Fruit fly (Drosophila melanogaster) Kc167 (cell line): ENCODE measurements around the gene sinu.

ENCODE experiments used
- Myc ChIP-seq: fragments of >200 bp; optimal IDR thresholded peaks from 2 replicates; lab custom pipeline; 2017; ENCODE audit warnings: missing external identifiers
- Sin3A ChIP-seq: fragments of >200 bp; optimal IDR thresholded peaks from 2 replicates; lab custom pipeline; 2018; ENCODE audit warnings: missing external identifiers
- h ChIP-seq: fragments of >200 bp; optimal IDR thresholded peaks from 3 replicates; lab custom pipeline; 2018; ENCODE audit warnings: missing external identifiers
- insv ChIP-seq: fragments of >200 bp; optimal IDR thresholded peaks from 3 replicates; lab custom pipeline; 2018; ENCODE audit warnings: missing external identifiers
- psq ChIP-seq: fragments of >200 bp; optimal IDR thresholded peaks from 2 replicates; lab custom pipeline; 2017; ENCODE audit warnings: missing external identifiers
- ttk ChIP-seq: sonication (Bioruptor generic); optimal IDR thresholded peaks from 2 replicates; lab custom pipeline; 2017; ENCODE audit warnings: missing external identifiers

DNA sequence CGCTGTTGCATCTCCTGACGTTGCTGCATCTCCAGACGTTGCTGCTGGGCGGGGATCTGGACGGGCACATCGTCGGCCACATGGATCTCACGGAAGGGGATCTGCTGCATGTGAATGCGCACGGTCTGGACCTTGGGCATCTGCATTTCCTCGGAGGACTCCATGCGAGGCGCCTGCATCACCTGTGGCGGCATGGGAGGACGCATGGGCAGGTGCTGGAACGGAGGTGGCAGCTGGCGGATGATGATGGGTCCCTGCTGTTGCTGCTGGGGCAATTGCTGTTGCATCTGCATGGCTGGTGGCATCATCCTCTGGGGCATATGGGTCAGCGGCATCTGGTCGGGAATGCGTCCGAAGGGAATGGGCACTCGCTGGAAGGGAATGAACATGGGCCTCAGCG is 7.0 kb upstream of the sinu start:
- no peak for TF ChIP-seq psq (lab: Kevin White, UChicago)
- TF ChIP-seq ttk (lab: Kevin White, UChicago), result no peak
- no peak for TF ChIP-seq Myc (lab: Kevin White, UChicago)
- no peak for TF ChIP-seq Sin3A
- TF ChIP-seq h (lab: Kevin White, UChicago), result no peak
- no peak for TF ChIP-seq insv (lab: Kevin White, UChicago)
